Worm (Caenorhabditis elegans) whole organism, L4/young adult: ENCODE measurements around the gene ssq-2.

Experiments used
- dao-5 ChIP-seq: sonication (generic microtip); optimal IDR thresholded peaks from 2 replicates; lab custom pipeline; 2016; ENCODE audit warnings: missing genotype, missing genetic modification characterization, moderate library complexity, missing compliant biosample characterization
- him-1 ChIP-seq: sonication (generic microtip); optimal IDR thresholded peaks from 2 replicates; lab custom pipeline; 2016; ENCODE audit warnings: missing genotype, missing genetic modification reagents, missing genetic modification characterization, missing compliant biosample characterization

- TF ChIP-seq dao-5 (tag; lab: Kevin White, UChicago) = no peak
- TF ChIP-seq him-1 (tag; lab: Kevin White, UChicago) = no peak
Observed at ce11 chrIV:4996956-4997355, 1.0 kb downstream of the ssq-2 start.
